Worm (Caenorhabditis elegans): Measurements from ENCODE around the gene mab-10.

mab-10 gene

ce11 chrII:10574177-10574576 is 46.3 kb downstream of the mab-10 start:
- no peak for TF ChIP-seq unc-62 (GFP tag; optimal IDR thresholded peaks at IDR 0.05)

- no peak for TF ChIP-seq unc-62 (GFP tag; optimal IDR thresholded peaks at IDR 0.05)
Observed at ce11 chrII:10578843-10579430, 51.1 kb downstream of the mab-10 start, which contains the start of gene rpb-6. rpb-6 (plus strand) TSS chrII:10579380.

- no peak for TF ChIP-seq unc-62 (GFP tag; optimal IDR thresholded peaks at IDR 0.05)
Observed at ce11 chrII:10579655-10580054, 51.8 kb downstream of the mab-10 start, which contains the start of gene dohh-1. dohh-1 (plus strand) TSS chrII:10579955.

ce11 chrII:10580833-10581232 is 52.9 kb downstream of the mab-10 start, which contains the start of gene dap-3:
dap-3 (plus strand) TSS chrII:10581133.
- TF ChIP-seq unc-62 (GFP tag; optimal IDR thresholded peaks at IDR 0.05): no peak

- no peak for TF ChIP-seq unc-62 (GFP tag; optimal IDR thresholded peaks at IDR 0.05)
Observed at ce11 chrII:10582318-10582717, 54.4 kb downstream of the mab-10 start, which contains the start of gene mrps-22. mrps-22 (plus strand) TSS chrII:10582618.

Data from whole organism, dauer.